Worm (Caenorhabditis elegans) whole organism, L2 larva: Measurements from ENCODE around the gene arrd-3.

ENCODE experiments used
- Y55F3AM.14 ChIP-seq: fragments of 200-800 bp; sonication (Bioruptor generic); optimal IDR thresholded peaks from 2 replicates; lab custom pipeline; 2018; ENCODE audit warnings: mild to moderate bottlenecking, missing genetic modification characterization, missing compliant biosample characterization
- ZK546.5 ChIP-seq: sonication (generic microtip); optimal IDR thresholded peaks from 2 replicates; lab custom pipeline; 2017; ENCODE audit warnings: missing biosample characterization, missing genetic modification characterization
- ama-1 ChIP-seq: fragments of 150-350 bp; optimal IDR thresholded peaks from 2 replicates; lab custom pipeline; 2018; ENCODE audit warnings: inconsistent platforms
- ceh-82 ChIP-seq: fragments of 150-350 bp; optimal IDR thresholded peaks from 2 replicates; lab custom pipeline; 2014; ENCODE audit warnings: missing biosample characterization, missing genetic modification characterization
- nhr-237 ChIP-seq: fragments of 150-350 bp; optimal IDR thresholded peaks from 2 replicates; lab custom pipeline; 2014; ENCODE audit warnings: missing biosample characterization, missing genetic modification characterization
- skn-1 ChIP-seq: sonication (generic microtip); optimal IDR thresholded peaks from 2 replicates; lab custom pipeline; 2017; ENCODE audit warnings: missing biosample characterization, missing genetic modification characterization

ce11 chrII:9411497-9411896, 861 bp upstream of the arrd-3 start, which contains the start of gene M176.9:
- TF ChIP-seq ceh-82 (tag; lab: Kevin White, UChicago) (no peak), skn-1 (tag; lab: Kevin White, UChicago) (no peak), ZK546.5 (tag; lab: Kevin White, UChicago) (no peak), nhr-237 (no peak), Y55F3AM.14 (GFP tag; lab: Kevin White, UChicago) (no peak), ama-1 (lab: Kevin White, UChicago) (no peak)
